Worm (Caenorhabditis elegans) whole organism, mixed stage, embryonic: ENCODE data around the gene srv-11.

Experiments used
- M03D4.4 ChIP-seq: sonication (generic microtip); optimal IDR thresholded peaks from 2 replicates; lab custom pipeline; 2017; ENCODE audit warnings: mild to moderate bottlenecking, missing genetic modification characterization, missing compliant biosample characterization
- bed-3 ChIP-seq: fragments of 200-800 bp; sonication (Bioruptor generic); optimal IDR thresholded peaks from 3 replicates; lab custom pipeline; 2018; ENCODE audit warnings: mild to moderate bottlenecking, missing genetic modification characterization, moderate library complexity, missing compliant biosample characterization
- blmp-1 ChIP-seq: fragments of 150-350 bp; optimal IDR thresholded peaks from 2 replicates; lab custom pipeline; 2014; ENCODE audit warnings: missing biosample characterization, missing genetic modification characterization
- ceh-39 ChIP-seq: fragments of 150-350 bp; optimal IDR thresholded peaks from 2 replicates; lab custom pipeline; 2014; ENCODE audit warnings: missing biosample characterization, missing genetic modification characterization
- ceh-43 ChIP-seq: fragments of 200-800 bp; sonication (Bioruptor generic); optimal IDR thresholded peaks from 2 replicates; lab custom pipeline; 2018; ENCODE audit warnings: mild to moderate bottlenecking, missing genetic modification characterization, moderate library complexity, missing compliant biosample characterization
- ces-1 ChIP-seq: fragments of 150-350 bp; optimal IDR thresholded peaks from 2 replicates; lab custom pipeline; 2014; ENCODE audit warnings: missing biosample characterization, missing genetic modification reagents, missing genetic modification characterization
- cnd-1 ChIP-seq: fragments of 200-800 bp; sonication (Bioruptor generic); optimal IDR thresholded peaks from 2 replicates; lab custom pipeline; 2018; ENCODE audit warnings: mild to moderate bottlenecking, missing genetic modification characterization, missing compliant biosample characterization
- drap-1 ChIP-seq: fragments of 200-800 bp; sonication (Bioruptor generic); optimal IDR thresholded peaks from 3 replicates; lab custom pipeline; 2018; ENCODE audit warnings: mild to moderate bottlenecking, missing genetic modification characterization, missing compliant biosample characterization
- elt-1 ChIP-seq: sonication (generic microtip); optimal IDR thresholded peaks from 2 replicates; lab custom pipeline; 2017; ENCODE audit warnings: missing genetic modification characterization, mild to moderate bottlenecking, missing compliant biosample characterization, antibody characterized with exemption, moderate library complexity, borderline replicate concordance; ENCODE audit not compliant: insufficient read depth
- elt-3 ChIP-seq: fragments of 150-350 bp; optimal IDR thresholded peaks from 2 replicates; lab custom pipeline; 2014; ENCODE audit warnings: missing biosample characterization, missing genetic modification characterization
- flh-1 ChIP-seq: fragments of 200-800 bp; sonication (Bioruptor generic); optimal IDR thresholded peaks from 2 replicates; lab custom pipeline; 2018; ENCODE audit warnings: mild to moderate bottlenecking, missing genetic modification characterization, moderate library complexity, missing compliant biosample characterization
- ham-2 ChIP-seq: fragments of 200-800 bp; sonication (Bioruptor generic); optimal IDR thresholded peaks from 2 replicates; lab custom pipeline; 2018; ENCODE audit warnings: mild to moderate bottlenecking, missing genetic modification characterization, missing compliant biosample characterization
- hlh-1 ChIP-seq: fragments of 150-350 bp; optimal IDR thresholded peaks from 2 replicates; lab custom pipeline; 2014; ENCODE audit warnings: missing biosample characterization, missing genetic modification reagents, missing genetic modification characterization
- lin-13 ChIP-seq: fragments of 150-350 bp; optimal IDR thresholded peaks from 2 replicates; lab custom pipeline; 2014; ENCODE audit warnings: missing biosample characterization, missing genetic modification characterization
- lin-32 ChIP-seq: fragments of 200-800 bp; sonication (Bioruptor generic); optimal IDR thresholded peaks from 2 replicates; lab custom pipeline; 2018; ENCODE audit warnings: mild to moderate bottlenecking, missing genetic modification characterization, missing compliant biosample characterization
- lsy-2 ChIP-seq: fragments of 150-350 bp; optimal IDR thresholded peaks from 2 replicates; lab custom pipeline; 2014; ENCODE audit warnings: missing biosample characterization, missing genetic modification characterization
- mab-5 ChIP-seq: fragments of 150-350 bp; optimal IDR thresholded peaks from 2 replicates; lab custom pipeline; 2014; ENCODE audit warnings: missing biosample characterization, missing genetic modification characterization
- mep-1 ChIP-seq: fragments of 150-350 bp; optimal IDR thresholded peaks from 2 replicates; lab custom pipeline; 2017; ENCODE audit warnings: missing biosample characterization, missing genetic modification reagents, missing genetic modification characterization, inconsistent platforms
- mls-2 ChIP-seq: sonication (generic microtip); optimal IDR thresholded peaks from 2 replicates; lab custom pipeline; 2016; ENCODE audit warnings: mild to moderate bottlenecking, missing genetic modification characterization, moderate library complexity, missing compliant biosample characterization
- nhr-12 ChIP-seq: fragments of 150-350 bp; optimal IDR thresholded peaks from 2 replicates; lab custom pipeline; 2014; ENCODE audit warnings: missing biosample characterization, missing genetic modification characterization
- nhr-2 ChIP-seq: fragments of 150-350 bp; optimal IDR thresholded peaks from 2 replicates; lab custom pipeline; 2014; ENCODE audit warnings: missing biosample characterization, missing genetic modification characterization
- nhr-28 ChIP-seq: fragments of 150-350 bp; optimal IDR thresholded peaks from 2 replicates; lab custom pipeline; 2014; ENCODE audit warnings: missing biosample characterization, missing genetic modification characterization
- nhr-76 ChIP-seq: sonication (generic microtip); optimal IDR thresholded peaks from 2 replicates; lab custom pipeline; 2017; ENCODE audit warnings: missing biosample characterization, missing genetic modification characterization
- pha-4 ChIP-seq: fragments of 150-350 bp; optimal IDR thresholded peaks from 2 replicates; lab custom pipeline; 2018; ENCODE audit warnings: missing biosample characterization, missing genetic modification reagents, missing genetic modification characterization
- sem-2 ChIP-seq: fragments of 200-800 bp; sonication (Bioruptor generic); optimal IDR thresholded peaks from 2 replicates; lab custom pipeline; 2018; ENCODE audit warnings: mild to moderate bottlenecking, missing genetic modification characterization, missing compliant biosample characterization
- snpc-4 ChIP-seq: fragments of 150-350 bp; optimal IDR thresholded peaks from 2 replicates; lab custom pipeline; 2014; ENCODE audit warnings: missing biosample characterization, missing genetic modification characterization
- sptf-1 ChIP-seq: sonication (generic microtip); optimal IDR thresholded peaks from 2 replicates; lab custom pipeline; 2017; ENCODE audit warnings: mild to moderate bottlenecking, missing genetic modification characterization, moderate library complexity, missing compliant biosample characterization
- tbx-8 ChIP-seq: fragments of 200-800 bp; sonication (Bioruptor generic); optimal IDR thresholded peaks from 2 replicates; lab custom pipeline; 2018; ENCODE audit warnings: mild to moderate bottlenecking, missing genetic modification characterization, moderate library complexity, missing compliant biosample characterization
- unc-120 ChIP-seq: sonication (generic microtip); optimal IDR thresholded peaks from 2 replicates; lab custom pipeline; 2017; ENCODE audit warnings: missing genetic modification characterization, missing compliant biosample characterization; ENCODE audit not compliant: poor library complexity, severe bottlenecking
- unc-39 ChIP-seq: fragments of 150-350 bp; optimal IDR thresholded peaks from 2 replicates; lab custom pipeline; 2014; ENCODE audit warnings: missing biosample characterization, missing genetic modification characterization
- unc-62 ChIP-seq: fragments of 150-350 bp; optimal IDR thresholded peaks from 2 replicates; lab custom pipeline; 2014; ENCODE audit warnings: missing biosample characterization, missing genetic modification reagents, missing genetic modification characterization
- zip-8 ChIP-seq: fragments of 150-350 bp; optimal IDR thresholded peaks from 2 replicates; lab custom pipeline; 2014; ENCODE audit warnings: missing biosample characterization, missing genetic modification characterization
- ztf-11 ChIP-seq: fragments of 150-350 bp; optimal IDR thresholded peaks from 2 replicates; lab custom pipeline; 2014; ENCODE audit warnings: missing biosample characterization, missing genetic modification characterization

Gene srv-11

DNA sequence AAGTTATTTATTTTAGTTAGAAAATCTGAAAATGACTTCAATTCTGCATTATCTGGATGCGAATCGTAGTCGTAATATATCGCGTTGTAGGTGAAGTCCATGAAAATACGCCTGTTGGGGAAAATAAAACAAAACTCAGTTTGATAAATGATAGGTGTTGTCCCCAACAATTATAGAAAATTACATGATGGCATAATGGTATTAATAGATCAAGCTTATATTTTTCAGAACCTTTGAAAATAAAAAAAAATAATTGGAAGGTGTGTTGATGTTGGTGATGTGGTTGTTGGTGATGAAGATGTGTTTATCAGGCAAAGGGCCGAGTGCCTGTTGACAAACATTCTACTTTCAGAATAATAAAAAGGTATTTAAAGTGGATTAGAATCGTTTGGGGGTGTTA lies 17.1 kb upstream of the srv-11 start, which contains the start of gene srw-61:
srw-61 (minus strand) TSS at position 101 of the 400 bp plus-strand sequence.
- TF ChIP-seq nhr-12 (tag; lab: Kevin White, UChicago) (no peak), flh-1 (GFP tag; lab: Kevin White, UChicago) (no peak), zip-8 (tag; lab: Kevin White, UChicago) (no peak), ham-2 (no peak), snpc-4 (tag; lab: Kevin White, UChicago) (no peak), sptf-1 (no peak), sem-2 (GFP tag; lab: Kevin White, UChicago) (no peak), ces-1 (no peak), lsy-2 (no peak), elt-3 (no peak), M03D4.4 (tag; lab: Kevin White, UChicago) (no peak), unc-62 (GFP tag; lab: Kevin White, UChicago) (no peak), unc-39 (no peak), nhr-76 (tag; lab: Kevin White, UChicago) (no peak), nhr-28 (tag; lab: Kevin White, UChicago) (no peak)

DNA sequence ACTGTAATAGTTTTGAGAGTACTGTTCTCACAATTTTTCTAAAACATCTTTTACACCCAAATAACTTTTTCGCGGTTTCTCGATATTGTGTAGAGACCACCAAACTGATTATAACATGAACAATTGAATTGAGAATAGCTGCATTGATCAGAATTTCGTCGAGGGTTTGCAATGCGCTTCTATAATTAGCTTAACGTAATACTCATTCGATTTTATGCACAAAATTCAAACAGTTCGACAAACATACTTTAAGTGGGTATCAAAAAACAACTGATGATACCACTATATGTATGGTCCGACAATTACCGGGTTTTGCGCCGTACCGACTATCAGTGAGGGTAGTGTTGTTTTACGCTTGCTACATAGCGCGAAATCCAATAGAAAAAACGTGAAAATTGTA lies 15.4 kb upstream of the srv-11 start:
- TF ChIP-seq elt-3 (no peak), cnd-1 (no peak), nhr-28 (tag; lab: Kevin White, UChicago) (no peak), ces-1 (no peak), snpc-4 (tag; lab: Kevin White, UChicago) (no peak), ztf-11 (no peak), bed-3 (GFP tag; lab: Kevin White, UChicago) (no peak), elt-1 (tag; lab: Kevin White, UChicago) (no peak), blmp-1 (tag; lab: Kevin White, UChicago) (no peak), unc-120 (tag; lab: Kevin White, UChicago) (no peak), unc-62 (GFP tag; lab: Kevin White, UChicago) (no peak), tbx-8 (no peak), ceh-43 (GFP tag; lab: Kevin White, UChicago) (no peak)

DNA sequence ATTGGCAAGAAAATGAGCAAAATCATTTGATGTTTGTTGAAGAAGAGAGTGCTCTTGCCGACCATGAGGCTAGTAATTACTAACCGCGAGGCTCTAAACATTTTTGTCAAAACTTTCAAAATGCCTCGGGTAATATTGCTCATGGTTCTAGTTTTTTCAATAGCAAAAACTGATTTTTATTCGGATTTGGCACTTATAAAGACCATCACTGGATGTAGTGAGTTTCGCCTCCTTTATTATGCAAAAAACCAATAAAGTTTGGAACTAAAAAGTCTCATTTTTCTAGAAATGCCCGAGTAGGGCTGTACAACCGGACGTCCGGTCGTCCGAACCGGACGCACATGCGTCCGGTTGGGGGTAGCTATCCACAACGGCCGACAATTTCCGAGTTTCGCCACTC lies 11.6 kb upstream of the srv-11 start, which contains the start of the genes hpa-1 and irld-39:
hpa-1 (minus strand) TSS at position 101 of the 400 bp plus-strand sequence.
irld-39 (plus strand) TSS at position 121 of the 400 bp plus-strand sequence.
- TF ChIP-seq hlh-1 (tag; lab: Kevin White, UChicago): no peak
- no peak for TF ChIP-seq mab-5 (tag; lab: Kevin White, UChicago)
- no peak for TF ChIP-seq snpc-4 (tag; lab: Kevin White, UChicago)
- no peak for TF ChIP-seq lin-13 (tag; lab: Kevin White, UChicago)
- TF ChIP-seq M03D4.4 (tag; lab: Kevin White, UChicago): no peak
- no peak for TF ChIP-seq flh-1 (GFP tag; lab: Kevin White, UChicago)
- no peak for TF ChIP-seq mep-1
- no peak for TF ChIP-seq ces-1
- TF ChIP-seq cnd-1: no peak

DNA sequence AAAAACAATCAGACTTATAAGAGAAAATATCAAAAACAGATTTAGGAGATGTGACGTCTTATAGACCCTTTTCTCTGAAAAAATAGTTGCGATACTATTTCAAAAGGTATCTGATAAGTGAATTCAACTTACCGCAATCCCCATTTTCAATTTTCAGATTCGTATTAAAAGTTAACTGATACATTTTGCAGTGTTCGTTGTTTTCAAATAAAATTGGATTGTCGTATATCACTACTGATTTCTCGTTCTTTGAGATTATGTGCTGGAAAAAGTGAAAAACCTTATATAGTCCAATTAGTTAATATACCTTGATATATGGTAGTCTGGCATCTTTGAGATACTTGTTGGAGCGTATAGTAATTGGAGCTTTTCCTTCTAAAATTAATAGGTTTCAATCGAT lies 9.0 kb upstream of the srv-11 start:
- TF ChIP-seq ceh-39 (no peak), hlh-1 (tag; lab: Kevin White, UChicago) (no peak), unc-62 (GFP tag; lab: Kevin White, UChicago) (no peak), unc-39 (no peak), mls-2 (tag; lab: Kevin White, UChicago) (no peak), ztf-11 (no peak), drap-1 (GFP tag; lab: Kevin White, UChicago) (no peak), ces-1 (no peak), flh-1 (GFP tag; lab: Kevin White, UChicago) (no peak), nhr-76 (tag; lab: Kevin White, UChicago) (no peak), elt-3 (no peak), nhr-2 (no peak), sem-2 (GFP tag; lab: Kevin White, UChicago) (no peak), lin-32 (GFP tag; lab: Kevin White, UChicago) (no peak), lsy-2 (no peak), snpc-4 (tag; lab: Kevin White, UChicago) (no peak), nhr-28 (tag; lab: Kevin White, UChicago) (no peak), lin-13 (tag; lab: Kevin White, UChicago) (no peak), ceh-43 (GFP tag; lab: Kevin White, UChicago) (no peak)
- TF ChIP-seq, all 35 proteins: peak for 0

ce11 chrIV:16225747-16226146 lies 4.3 kb upstream of the srv-11 start, which contains the start of gene H25K10.4:
H25K10.4 (plus strand) TSS chrIV:16226047.
- TF ChIP-seq unc-39: no peak
- TF ChIP-seq pha-4 (tag; lab: Kevin White, UChicago): no peak
- no peak for TF ChIP-seq zip-8 (tag; lab: Kevin White, UChicago)
- TF ChIP-seq nhr-76 (tag; lab: Kevin White, UChicago): no peak
- TF ChIP-seq sptf-1: no peak
- TF ChIP-seq ces-1: no peak
- TF ChIP-seq ceh-43 (GFP tag; lab: Kevin White, UChicago): no peak
- TF ChIP-seq blmp-1 (tag; lab: Kevin White, UChicago): no peak
